Worm (Caenorhabditis elegans): ENCODE data around the gene M28.8.

DNA sequence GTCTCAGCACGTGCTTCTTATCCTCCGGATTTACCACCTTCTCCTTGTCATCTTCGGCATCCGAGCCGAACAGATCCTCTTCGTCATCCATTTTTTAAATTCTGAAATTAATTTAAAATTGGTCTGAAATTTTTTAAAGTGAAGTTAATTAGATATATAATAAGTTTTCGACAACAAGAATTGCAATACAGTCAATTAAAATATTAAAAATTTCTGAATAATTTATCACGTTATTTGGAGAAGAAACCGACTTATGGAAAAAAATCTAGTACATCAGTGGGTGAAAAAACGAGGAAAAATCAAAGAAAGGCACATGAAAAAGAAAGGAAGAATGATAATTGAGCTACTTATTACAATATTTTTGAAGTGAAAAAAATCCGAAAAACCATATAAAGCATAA lies 22.6 kb upstream of the M28.8 start, which contains the start of gene taf-13:
- no peak for TF ChIP-seq ztf-23 (GFP tag; IDR thresholded peaks at IDR 0.05)
- no peak for TF ChIP-seq med-1 (GFP tag; optimal IDR thresholded peaks at IDR 0.05; ENCODE audit: insufficient read depth)
- no peak for TF ChIP-seq ztf-29 (GFP tag; IDR thresholded peaks at IDR 0.05)
